Worm (Caenorhabditis elegans) whole organism, early embryonic: Measurements from ENCODE around the gene C06A1.3.

Experiments used
- B0310.2 ChIP-seq: sonication (generic microtip); optimal IDR thresholded peaks from 2 replicates; lab custom pipeline; 2016; ENCODE audit warnings: mild to moderate bottlenecking, missing genetic modification characterization, missing compliant biosample characterization
- F13C5.2 ChIP-seq: sonication (generic microtip); optimal IDR thresholded peaks from 2 replicates; lab custom pipeline; 2017; ENCODE audit warnings: mild to moderate bottlenecking, missing genetic modification characterization, inconsistent platforms, missing compliant biosample characterization
- aly-1 ChIP-seq: sonication (generic microtip); optimal IDR thresholded peaks from 2 replicates; lab custom pipeline; 2016; ENCODE audit warnings: missing genetic modification characterization, missing compliant biosample characterization
- ama-1 ChIP-seq: fragments of 150-350 bp; optimal IDR thresholded peaks from 2 replicates; lab custom pipeline; 2014
- ceh-13 ChIP-seq: fragments of 200-800 bp; sonication (Bioruptor generic); optimal IDR thresholded peaks from 2 replicates; lab custom pipeline; 2018; ENCODE audit warnings: mild to moderate bottlenecking, missing genetic modification characterization, missing compliant biosample characterization
- ceh-36 ChIP-seq: sonication (generic microtip); optimal IDR thresholded peaks from 2 replicates; lab custom pipeline; 2016; ENCODE audit warnings: missing genetic modification characterization, inconsistent platforms, missing compliant biosample characterization
- ets-7 ChIP-seq: sonication (generic microtip); optimal IDR thresholded peaks from 2 replicates; lab custom pipeline; 2016; ENCODE audit warnings: missing genotype, missing genetic modification characterization, missing compliant biosample characterization
- flt-1 ChIP-seq: fragments of 200-800 bp; sonication (Bioruptor generic); IDR thresholded peaks from 2 replicates; pipeline ENCODE4 v1.3.6; 2022; ENCODE audit warnings: missing genetic modification characterization, missing compliant biosample characterization
- hmbx-1 ChIP-seq: sonication (generic microtip); optimal IDR thresholded peaks from 2 replicates; lab custom pipeline; 2016; ENCODE audit warnings: mild to moderate bottlenecking, missing genetic modification characterization, missing compliant biosample characterization
- hmg-4 ChIP-seq: fragments of 200-800 bp; sonication (Bioruptor generic); optimal IDR thresholded peaks from 2 replicates; lab custom pipeline; 2018; ENCODE audit warnings: mild to moderate bottlenecking, missing genetic modification characterization, missing compliant biosample characterization
- hnd-1 ChIP-seq: sonication (generic microtip); optimal IDR thresholded peaks from 2 replicates; lab custom pipeline; 2016; ENCODE audit warnings: missing genetic modification characterization, missing compliant biosample characterization
- pes-1 ChIP-seq: fragments of 200-800 bp; sonication (Bioruptor generic); IDR thresholded peaks from 2 replicates; pipeline ENCODE4 v1.3.6; 2022; ENCODE audit warnings: missing genetic modification reagents, missing genetic modification characterization, missing compliant biosample characterization
- scrt-1 ChIP-seq: fragments of 200-800 bp; sonication (Bioruptor generic); IDR thresholded peaks from 2 replicates; pipeline ENCODE4 v1.3.6; 2022; ENCODE audit warnings: missing genetic modification characterization, missing compliant biosample characterization
- sea-1 ChIP-seq: fragments of 200-800 bp; sonication (Bioruptor generic); conservative IDR thresholded peaks from 2 replicates; pipeline ENCODE4 v1.3.6; 2022; ENCODE audit warnings: missing genetic modification characterization, missing compliant biosample characterization
- tbx-11 ChIP-seq: fragments of 200-800 bp; sonication (Bioruptor generic); IDR thresholded peaks from 2 replicates; pipeline ENCODE4 v1.3.6; 2022; ENCODE audit warnings: missing genetic modification characterization, missing compliant biosample characterization
- tbx-37 ChIP-seq: fragments of 200-800 bp; sonication (Bioruptor generic); conservative IDR thresholded peaks from 2 replicates; pipeline ENCODE4 v1.3.6; 2022; ENCODE audit warnings: missing genetic modification reagents, missing genetic modification characterization, missing compliant biosample characterization
- tra-4 ChIP-seq: sonication (generic microtip); optimal IDR thresholded peaks from 2 replicates; lab custom pipeline; 2017; ENCODE audit warnings: missing genetic modification characterization, missing compliant biosample characterization

The C06A1.3 gene

DNA sequence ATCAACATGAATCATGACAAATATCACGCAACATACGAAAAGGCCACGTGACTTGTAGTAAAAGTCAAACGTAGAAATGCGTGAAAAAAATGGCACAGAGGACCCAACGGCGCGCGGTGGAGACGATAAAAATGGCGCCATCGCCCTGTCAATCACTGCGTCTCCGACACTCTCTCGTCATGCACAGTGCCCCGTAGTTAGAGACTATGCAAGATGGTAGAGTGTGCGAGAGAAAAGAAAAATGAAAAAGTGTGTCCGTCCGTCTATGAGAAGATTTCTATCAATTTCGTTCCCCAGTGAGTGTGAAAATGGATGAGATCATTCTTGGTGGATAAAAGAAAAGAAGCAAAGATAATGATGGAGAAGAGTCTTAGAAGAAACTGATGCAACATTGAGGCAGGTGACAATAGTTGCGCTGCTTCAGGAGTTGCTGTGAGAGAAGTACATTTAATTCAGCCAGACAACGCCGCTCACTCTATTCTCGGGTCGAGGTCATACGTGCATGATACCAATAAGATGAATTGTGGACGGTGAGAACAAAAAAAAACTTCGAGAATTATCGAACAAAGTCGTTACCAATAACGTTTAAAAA is 16.5 kb upstream of the C06A1.3 start:
- no peak for TF ChIP-seq tbx-11 (GFP tag; lab: Robert Waterston, UW)
- TF ChIP-seq ets-7 (tag; lab: Kevin White, UChicago), result no peak
- no peak for TF ChIP-seq ceh-36 (tag; lab: Kevin White, UChicago)
- TF ChIP-seq ama-1 (lab: Kevin White, UChicago), result no peak
- no peak for TF ChIP-seq F13C5.2 (tag; lab: Kevin White, UChicago)
- no peak for TF ChIP-seq ceh-13 (GFP tag; lab: Kevin White, UChicago)
- no peak for TF ChIP-seq B0310.2 (tag; lab: Kevin White, UChicago)
- no peak for TF ChIP-seq flt-1 (GFP tag; lab: Robert Waterston, UW)
- no peak for TF ChIP-seq aly-1
- no peak for TF ChIP-seq scrt-1 (GFP tag; lab: Robert Waterston, UW)
- no peak for TF ChIP-seq sea-1 (GFP tag; lab: Robert Waterston, UW)
- no peak for TF ChIP-seq tbx-37 (GFP tag; lab: Robert Waterston, UW)
- no peak for TF ChIP-seq pes-1 (GFP tag; lab: Robert Waterston, UW)
- no peak for TF ChIP-seq hmg-4 (GFP tag; lab: Kevin White, UChicago)
- TF ChIP-seq hmbx-1 (tag; lab: Kevin White, UChicago), result no peak
- TF ChIP-seq tra-4 (tag; lab: Kevin White, UChicago), result no peak
- no peak for TF ChIP-seq hnd-1

DNA sequence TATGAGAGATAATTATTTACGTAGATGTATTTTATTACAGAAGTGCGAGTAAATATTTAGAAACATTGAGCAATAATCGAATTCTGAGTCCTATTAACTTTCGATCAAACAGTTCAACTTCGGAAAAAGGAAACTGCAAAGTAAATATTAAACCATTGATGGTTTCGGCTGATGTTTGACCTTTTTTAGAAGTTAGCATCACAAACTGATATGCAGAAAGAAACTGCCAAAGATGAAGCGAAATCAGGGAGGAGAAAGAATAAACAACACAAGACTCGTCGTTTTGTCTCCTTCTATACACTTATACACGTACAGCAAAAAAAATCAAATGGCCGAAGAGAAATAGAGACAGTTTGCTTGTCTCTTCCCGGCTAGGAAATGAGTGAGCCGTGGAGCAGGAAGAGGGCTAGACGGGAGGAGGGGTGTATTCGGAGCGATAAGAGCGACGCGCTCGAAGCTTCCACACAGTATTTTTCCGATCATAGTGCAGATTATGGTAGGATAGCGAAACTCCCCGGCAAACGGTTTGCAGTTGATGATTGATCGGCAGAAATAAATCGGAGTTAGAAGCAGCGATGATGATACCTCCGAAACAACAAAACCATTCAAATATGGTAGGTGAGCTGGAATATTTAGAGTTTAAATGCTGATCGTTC is 15.4 kb upstream of the C06A1.3 start:
- TF ChIP-seq pes-1 (GFP tag; lab: Robert Waterston, UW) (no peak), hnd-1 (no peak), ama-1 (lab: Kevin White, UChicago) (no peak), tbx-11 (GFP tag; lab: Robert Waterston, UW) (no peak), scrt-1 (GFP tag; lab: Robert Waterston, UW) (no peak), hmg-4 (GFP tag; lab: Kevin White, UChicago) (no peak), B0310.2 (tag; lab: Kevin White, UChicago) (no peak), tbx-37 (GFP tag; lab: Robert Waterston, UW) (no peak), hmbx-1 (tag; lab: Kevin White, UChicago) (no peak), ceh-13 (GFP tag; lab: Kevin White, UChicago) (no peak), ets-7 (tag; lab: Kevin White, UChicago) (no peak), ceh-36 (tag; lab: Kevin White, UChicago) (no peak), tra-4 (tag; lab: Kevin White, UChicago) (no peak), sea-1 (GFP tag; lab: Robert Waterston, UW) (no peak), aly-1 (no peak)

DNA sequence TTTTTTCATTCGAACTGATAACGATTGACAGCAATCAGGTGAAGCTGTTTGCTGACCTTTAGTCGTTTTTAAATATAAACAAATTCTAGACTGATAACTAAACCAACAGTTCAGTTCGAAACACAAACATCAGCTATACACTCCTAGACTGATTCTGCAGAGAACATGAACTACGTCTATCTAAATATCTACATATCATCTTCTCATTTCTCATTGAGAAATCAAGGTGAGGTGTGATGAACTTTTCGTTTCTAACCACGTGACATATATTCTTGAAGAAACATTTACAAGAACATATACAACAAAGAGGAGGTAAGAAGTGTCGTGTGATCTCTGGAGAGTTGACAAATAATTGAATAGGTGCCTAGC is 14.9 kb upstream of the C06A1.3 start:
- no peak for TF ChIP-seq sea-1 (GFP tag; lab: Robert Waterston, UW)
- no peak for TF ChIP-seq ceh-13 (GFP tag; lab: Kevin White, UChicago)
- no peak for TF ChIP-seq ceh-36 (tag; lab: Kevin White, UChicago)
- no peak for TF ChIP-seq pes-1 (GFP tag; lab: Robert Waterston, UW)
- no peak for TF ChIP-seq hnd-1
- no peak for TF ChIP-seq B0310.2 (tag; lab: Kevin White, UChicago)
- no peak for TF ChIP-seq scrt-1 (GFP tag; lab: Robert Waterston, UW)
- TF ChIP-seq tbx-37 (GFP tag; lab: Robert Waterston, UW), result no peak
- TF ChIP-seq hmbx-1 (tag; lab: Kevin White, UChicago), result no peak
- no peak for TF ChIP-seq flt-1 (GFP tag; lab: Robert Waterston, UW)
- TF ChIP-seq aly-1, result no peak
- TF ChIP-seq ets-7 (tag; lab: Kevin White, UChicago), result no peak
- TF ChIP-seq hmg-4 (GFP tag; lab: Kevin White, UChicago), result no peak
- no peak for TF ChIP-seq ama-1 (lab: Kevin White, UChicago)
- no peak for TF ChIP-seq tra-4 (tag; lab: Kevin White, UChicago)
- no peak for TF ChIP-seq F13C5.2 (tag; lab: Kevin White, UChicago)
- no peak for TF ChIP-seq tbx-11 (GFP tag; lab: Robert Waterston, UW)

DNA sequence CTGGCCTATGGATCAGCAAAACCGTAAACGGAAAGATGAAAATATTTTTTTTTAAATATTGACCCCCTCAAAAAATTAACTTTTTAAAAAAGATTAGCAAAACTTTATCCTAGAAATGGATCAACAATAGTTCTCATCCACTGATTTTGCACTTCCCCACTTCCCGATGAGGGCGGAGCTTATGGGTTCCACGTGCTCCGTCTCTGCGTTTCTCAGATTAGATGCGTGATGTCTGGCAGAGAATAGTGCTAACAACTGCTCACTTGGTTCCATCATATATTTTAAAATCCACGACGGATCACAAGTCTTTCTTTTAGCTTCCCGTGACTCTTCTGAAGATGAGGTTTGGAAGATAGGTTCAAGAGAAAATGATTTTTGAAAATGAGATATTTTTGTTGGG is 13.7 kb upstream of the C06A1.3 start:
- TF ChIP-seq hnd-1, result no peak
- TF ChIP-seq hmbx-1 (tag; lab: Kevin White, UChicago), result no peak
- TF ChIP-seq scrt-1 (GFP tag; lab: Robert Waterston, UW), result no peak
- no peak for TF ChIP-seq pes-1 (GFP tag; lab: Robert Waterston, UW)

DNA sequence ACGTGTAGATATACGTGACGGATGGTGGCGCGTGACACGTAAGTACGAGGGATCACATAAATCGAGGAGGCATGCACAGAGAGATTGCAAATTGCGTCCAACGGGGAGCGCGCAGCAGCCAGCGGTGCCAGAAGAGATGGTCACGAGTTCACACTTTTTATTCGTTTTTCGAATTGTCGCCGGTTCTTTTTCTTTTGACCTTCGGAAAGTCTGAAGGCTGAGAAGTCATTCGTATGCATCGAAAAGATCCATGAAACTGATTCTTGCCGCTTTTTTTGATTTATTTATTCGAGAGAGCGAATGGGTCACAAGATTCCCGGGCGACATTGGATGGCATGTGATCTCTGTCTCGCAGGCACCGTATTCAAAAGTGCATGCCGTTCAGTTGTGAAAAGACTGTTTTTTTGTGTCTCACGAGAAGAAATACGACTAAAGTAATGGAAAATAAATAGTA is 13.1 kb upstream of the C06A1.3 start:
- TF ChIP-seq tra-4 (tag; lab: Kevin White, UChicago) (no peak), ceh-36 (tag; lab: Kevin White, UChicago) (no peak), ama-1 (lab: Kevin White, UChicago) (no peak), F13C5.2 (tag; lab: Kevin White, UChicago) (no peak), hmg-4 (GFP tag; lab: Kevin White, UChicago) (no peak), hnd-1 (no peak), B0310.2 (tag; lab: Kevin White, UChicago) (no peak)

DNA sequence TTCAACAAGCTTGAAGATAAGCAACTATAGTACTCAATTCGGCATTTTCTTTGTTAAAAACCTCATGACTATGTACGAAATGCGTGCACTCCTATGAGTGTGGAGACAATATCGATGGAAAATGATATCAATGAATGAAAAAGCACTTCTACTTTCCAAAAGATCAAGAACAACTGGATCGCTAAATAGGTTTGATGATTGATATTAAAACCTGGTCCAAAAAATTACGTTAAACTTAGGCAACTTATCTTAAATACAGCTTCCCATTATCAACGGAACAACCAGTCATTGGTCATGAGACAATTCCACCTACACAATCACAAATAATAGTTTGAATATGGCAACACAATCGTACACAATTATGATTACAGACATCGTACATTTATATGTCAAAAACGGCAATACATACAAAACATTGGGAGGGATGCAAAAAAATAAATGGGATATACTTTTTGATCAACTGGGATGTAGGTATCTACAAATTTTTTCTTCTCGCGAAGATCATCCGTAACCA is 12.3 kb upstream of the C06A1.3 start:
- TF ChIP-seq B0310.2 (tag; lab: Kevin White, UChicago) (no peak), hmg-4 (GFP tag; lab: Kevin White, UChicago) (no peak), hnd-1 (no peak), ama-1 (lab: Kevin White, UChicago) (no peak), pes-1 (GFP tag; lab: Robert Waterston, UW) (no peak), ets-7 (tag; lab: Kevin White, UChicago) (no peak), scrt-1 (GFP tag; lab: Robert Waterston, UW) (no peak), tbx-37 (GFP tag; lab: Robert Waterston, UW) (no peak), ceh-13 (GFP tag; lab: Kevin White, UChicago) (no peak), aly-1 (no peak), tbx-11 (GFP tag; lab: Robert Waterston, UW) (no peak), flt-1 (GFP tag; lab: Robert Waterston, UW) (no peak), F13C5.2 (tag; lab: Kevin White, UChicago) (no peak), sea-1 (GFP tag; lab: Robert Waterston, UW) (no peak), tra-4 (tag; lab: Kevin White, UChicago) (no peak), hmbx-1 (tag; lab: Kevin White, UChicago) (no peak), ceh-36 (tag; lab: Kevin White, UChicago) (no peak)
